Fruit fly (Drosophila melanogaster) whole organism, larva: ENCODE measurements around the gene Shawl.

Experiments
- noc ChIP-seq: fragments of 200-800 bp; sonication (Bioruptor generic); optimal IDR thresholded peaks from 3 replicates; lab custom pipeline; 2019; ENCODE audit warnings: missing biosample characterization, mild to moderate bottlenecking, missing genetic modification characterization, moderate library complexity

Gene Shawl

dm6 chr2L:9388924-9389765, 25.8 kb downstream of the Shawl start:
- peak; percentile 64 for TF ChIP-seq noc (tag; lab: Kevin White, UChicago)

- peak; percentile 76 for TF ChIP-seq noc (tag; lab: Kevin White, UChicago)
Observed at dm6 chr2L:9388013-9388605, 26.8 kb downstream of the Shawl start.

dm6 chr2L:9387240-9387672, 27.7 kb downstream of the Shawl start, which contains the start of gene Aldh:
TSS of gene Aldh (plus strand) at chr2L:9387389.
- peak; percentile 79 for TF ChIP-seq noc (tag; lab: Kevin White, UChicago)

- TF ChIP-seq noc (tag; lab: Kevin White, UChicago): no peak
Observed at dm6 chr2L:9386270-9386669, 28.7 kb downstream of the Shawl start.

- TF ChIP-seq noc (tag; lab: Kevin White, UChicago): no peak
Observed at dm6 chr2L:9377789-9378188, 37.2 kb downstream of the Shawl start.

- no peak for TF ChIP-seq noc (tag; lab: Kevin White, UChicago)
Observed at dm6 chr2L:9369724-9370123, 45.2 kb downstream of the Shawl start.

dm6 chr2L:9367340-9367739, 47.6 kb downstream of the Shawl start, which contains the start of gene CG34181:
TSS of gene CG34181 (plus strand) at chr2L:9367640.
- TF ChIP-seq noc (tag; lab: Kevin White, UChicago): no peak

dm6 chr2L:9350170-9350569, 64.8 kb downstream of the Shawl start, which contains the start of gene CG13110:
TSS of gene CG13110 (plus strand) at chr2L:9350470.
- TF ChIP-seq noc (tag; lab: Kevin White, UChicago): no peak

dm6 chr2L:9349246-9349645, 65.7 kb downstream of the Shawl start, which contains the start of gene CG43350:
TSS of gene CG43350 (plus strand) at chr2L:9349546.
- TF ChIP-seq noc (tag; lab: Kevin White, UChicago): no peak

dm6 chr2L:9342532-9342931, 72.4 kb downstream of the Shawl start, which contains the start of gene CG3748:
TSS of gene CG3748 (plus strand) at chr2L:9342832.
- TF ChIP-seq noc (tag; lab: Kevin White, UChicago): no peak

dm6 chr2L:9341960-9342359, 73.0 kb downstream of the Shawl start:
- TF ChIP-seq noc (tag; lab: Kevin White, UChicago): no peak

dm6 chr2L:9338852-9339251, 76.1 kb downstream of the Shawl start:
- no peak for TF ChIP-seq noc (tag; lab: Kevin White, UChicago)

- no peak for TF ChIP-seq noc (tag; lab: Kevin White, UChicago)
Observed at dm6 chr2L:9333300-9333876, 81.6 kb downstream of the Shawl start, which contains the start of gene Eaat1. TSS of gene Eaat1 (plus strand) at chr2L:9333567.

- no peak for TF ChIP-seq noc (tag; lab: Kevin White, UChicago)
Observed at dm6 chr2L:9330628-9331027, 84.3 kb downstream of the Shawl start, which contains the start of gene Cks30A. TSS of gene Cks30A (plus strand) at chr2L:9330763.

- TF ChIP-seq noc (tag; lab: Kevin White, UChicago): no peak
Observed at dm6 chr2L:9327444-9327843, 87.5 kb downstream of the Shawl start, which contains the start of gene CG17005. TSS of gene CG17005 (plus strand) at chr2L:9327744.

dm6 chr2L:9321022-9321421, 93.9 kb downstream of the Shawl start:
- TF ChIP-seq noc (tag; lab: Kevin White, UChicago): no peak
